Worm (Caenorhabditis elegans) whole organism, early embryonic: ENCODE data around the gene C34E7.3.

Experiments
- ama-1 ChIP-seq: fragments of 150-350 bp; optimal IDR thresholded peaks from 2 replicates; lab custom pipeline; 2014
- ceh-36 ChIP-seq: sonication (generic microtip); optimal IDR thresholded peaks from 2 replicates; lab custom pipeline; 2016; ENCODE audit warnings: missing genetic modification characterization, inconsistent platforms, missing compliant biosample characterization
- scrt-1 ChIP-seq: fragments of 200-800 bp; sonication (Bioruptor generic); IDR thresholded peaks from 2 replicates; pipeline ENCODE4 v1.3.6; 2022; ENCODE audit warnings: missing genetic modification characterization, missing compliant biosample characterization

DNA sequence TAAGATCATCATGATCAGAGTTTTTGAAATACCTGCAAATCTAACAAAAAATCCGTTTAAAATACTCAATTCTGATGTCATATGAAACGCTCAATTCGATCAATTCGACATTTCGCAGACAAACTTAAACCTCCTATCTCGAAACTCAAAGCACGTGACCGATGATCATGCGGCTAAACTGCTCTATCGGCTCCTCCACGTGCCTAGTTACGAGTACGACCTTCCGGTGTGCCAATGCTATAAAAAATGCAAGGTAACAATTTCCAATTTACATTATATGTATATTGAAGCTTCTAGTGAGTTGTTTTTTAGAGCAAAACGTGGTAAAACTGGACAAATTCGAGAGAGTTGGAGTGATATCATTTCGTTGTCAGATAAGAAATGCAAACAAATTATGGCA lies 18.8 kb upstream of the C34E7.3 start:
- TF ChIP-seq scrt-1 (GFP tag; lab: Robert Waterston, UW) (no peak), ama-1 (lab: Kevin White, UChicago) (no peak), ceh-36 (tag; lab: Kevin White, UChicago) (no peak)
